Fruit fly (Drosophila melanogaster) whole organism, prepupa: ENCODE data around the gene eIF2beta.

ENCODE experiments used
- Blimp-1 ChIP-seq: fragments of 200-800 bp; sonication (Bioruptor generic); optimal IDR thresholded peaks from 3 replicates; lab custom pipeline; 2017; ENCODE audit warnings: missing biosample characterization, missing genetic modification characterization, mild to moderate bottlenecking, moderate library complexity, missing genetic modification reagents
- CG11294 ChIP-seq: fragments of 200-800 bp; sonication (Bioruptor generic); IDR thresholded peaks from 2 replicates; pipeline ENCODE4 v1.3.6; 2022; ENCODE audit warnings: missing biosample characterization, missing genetic modification characterization
- CG11762 ChIP-seq: fragments of 200-800 bp; sonication (Bioruptor generic); optimal IDR thresholded peaks from 3 replicates; lab custom pipeline; 2016; ENCODE audit warnings: missing biosample characterization, missing genetic modification characterization; ENCODE audit not compliant: insufficient read depth
- CG15336 ChIP-seq: fragments of 200-800 bp; sonication (Bioruptor generic); IDR thresholded peaks from 2 replicates; pipeline ENCODE4 v1.3.6; 2022; ENCODE audit warnings: missing biosample characterization, missing genetic modification characterization
- CG3032 ChIP-seq: fragments of 200-800 bp; optimal IDR thresholded peaks from 2 replicates; lab custom pipeline; 2019; ENCODE audit warnings: missing biosample characterization, mild to moderate bottlenecking, missing genetic modification characterization, moderate library complexity
- CG31627 ChIP-seq: fragments of 200-800 bp; sonication (Bioruptor generic); optimal IDR thresholded peaks from 3 replicates; lab custom pipeline; 2016; ENCODE audit warnings: missing biosample characterization, missing genetic modification characterization
- CG32006 ChIP-seq: fragments of 200-800 bp; sonication (Bioruptor generic); optimal IDR thresholded peaks from 3 replicates; lab custom pipeline; 2017; ENCODE audit warnings: missing biosample characterization, mild to moderate bottlenecking, missing genetic modification characterization
- CG34406 ChIP-seq: fragments of 200-800 bp; sonication (Bioruptor generic); optimal IDR thresholded peaks from 3 replicates; lab custom pipeline; 2016; ENCODE audit warnings: missing biosample characterization, missing genetic modification characterization
- CG3919 ChIP-seq: fragments of 200-800 bp; sonication (Bioruptor generic); optimal IDR thresholded peaks from 3 replicates; lab custom pipeline; 2016; ENCODE audit warnings: missing biosample characterization, missing genetic modification characterization
- CG4318 ChIP-seq: fragments of 200-800 bp; sonication (Bioruptor generic); optimal IDR thresholded peaks from 3 replicates; lab custom pipeline; 2017; ENCODE audit warnings: missing biosample characterization, mild to moderate bottlenecking, missing genetic modification characterization
- CG6792 ChIP-seq: fragments of 200-800 bp; sonication (Bioruptor generic); optimal IDR thresholded peaks from 3 replicates; lab custom pipeline; 2016; ENCODE audit warnings: missing biosample characterization, missing genetic modification characterization
- CG6808 ChIP-seq: fragments of 200-800 bp; sonication (Bioruptor generic); optimal IDR thresholded peaks from 3 replicates; lab custom pipeline; 2017; ENCODE audit warnings: missing biosample characterization, missing genetic modification characterization, mild to moderate bottlenecking, moderate library complexity, missing genetic modification reagents
- CG6854 ChIP-seq: fragments of 200-800 bp; sonication (Bioruptor generic); optimal IDR thresholded peaks from 2 replicates; lab custom pipeline; 2017; ENCODE audit warnings: missing biosample characterization, mild to moderate bottlenecking, missing genetic modification characterization
- CG8319 ChIP-seq: fragments of 200-800 bp; sonication (Bioruptor generic); optimal IDR thresholded peaks from 3 replicates; lab custom pipeline; 2016; ENCODE audit warnings: missing biosample characterization, missing genetic modification characterization
- CG8632 ChIP-seq: fragments of 200-800 bp; sonication (Bioruptor generic); optimal IDR thresholded peaks from 3 replicates; lab custom pipeline; 2016; ENCODE audit warnings: missing biosample characterization, missing genetic modification characterization
- CG9139 ChIP-seq: fragments of 200-800 bp; sonication (Bioruptor generic); optimal IDR thresholded peaks from 3 replicates; lab custom pipeline; 2017; ENCODE audit warnings: missing biosample characterization, mild to moderate bottlenecking, missing genetic modification characterization
- Eip75B ChIP-seq: fragments of 200-800 bp; sonication (Bioruptor generic); optimal IDR thresholded peaks from 3 replicates; lab custom pipeline; 2016; ENCODE audit warnings: missing biosample characterization, missing genetic modification characterization
- Eip93F ChIP-seq: fragments of 200-800 bp; sonication (Bioruptor generic); optimal IDR thresholded peaks from 2 replicates; lab custom pipeline; 2016; ENCODE audit warnings: missing biosample characterization, mild to moderate bottlenecking, missing genetic modification characterization
- Ets96B ChIP-seq: fragments of 200-800 bp; optimal IDR thresholded peaks from 2 replicates; lab custom pipeline; 2019; ENCODE audit warnings: missing biosample characterization, mild to moderate bottlenecking, missing genetic modification characterization, moderate library complexity
- Gug ChIP-seq: fragments of 200-800 bp; sonication (Bioruptor generic); IDR thresholded peaks from 2 replicates; pipeline ENCODE4 v1.3.6; 2022; ENCODE audit warnings: missing biosample characterization, missing genetic modification characterization
- Hr38 ChIP-seq: sonication (Bioruptor generic); optimal IDR thresholded peaks from 2 replicates; lab custom pipeline; 2016; ENCODE audit warnings: missing biosample characterization, missing genetic modification characterization
- Hr39 ChIP-seq: fragments of 200-800 bp; sonication (Bioruptor generic); optimal IDR thresholded peaks from 2 replicates; lab custom pipeline; 2016; ENCODE audit warnings: missing biosample characterization, missing genetic modification characterization
- Hr4 ChIP-seq: fragments of 200-800 bp; sonication (Bioruptor generic); optimal IDR thresholded peaks from 3 replicates; lab custom pipeline; 2016; ENCODE audit warnings: missing biosample characterization, missing genetic modification characterization
- Met ChIP-seq: fragments of 200-800 bp; sonication (Bioruptor generic); optimal IDR thresholded peaks from 3 replicates; lab custom pipeline; 2016; ENCODE audit warnings: missing biosample characterization, missing genetic modification characterization
- OdsH ChIP-seq: fragments of 200-800 bp; sonication (Bioruptor generic); optimal IDR thresholded peaks from 3 replicates; lab custom pipeline; 2016; ENCODE audit warnings: missing biosample characterization, missing genetic modification characterization
- Sox102F ChIP-seq: fragments of 200-800 bp; sonication (Bioruptor generic); optimal IDR thresholded peaks from 2 replicates; lab custom pipeline; 2016; ENCODE audit warnings: missing biosample characterization, mild to moderate bottlenecking, missing genetic modification characterization
- acj6 ChIP-seq: fragments of 200-800 bp; sonication (Bioruptor generic); optimal IDR thresholded peaks from 3 replicates; lab custom pipeline; 2016; ENCODE audit warnings: missing biosample characterization, missing genetic modification characterization
- cyc ChIP-seq: fragments of 200-800 bp; sonication (Bioruptor generic); optimal IDR thresholded peaks from 3 replicates; lab custom pipeline; 2016; ENCODE audit warnings: missing biosample characterization, missing genetic modification characterization
- eg ChIP-seq: fragments of 200-800 bp; sonication (Bioruptor generic); IDR thresholded peaks from 3 replicates; pipeline ENCODE4 v1.3.6; 2022; ENCODE audit warnings: missing biosample characterization, missing genetic modification characterization
- esn ChIP-seq: fragments of 200-800 bp; sonication (Bioruptor generic); optimal IDR thresholded peaks from 2 replicates; lab custom pipeline; 2016; ENCODE audit warnings: missing biosample characterization, mild to moderate bottlenecking, missing genetic modification characterization, moderate library complexity
- fd59A ChIP-seq: fragments of 200-800 bp; sonication (Bioruptor generic); optimal IDR thresholded peaks from 2 replicates; lab custom pipeline; 2017; ENCODE audit warnings: missing biosample characterization, mild to moderate bottlenecking, missing genetic modification characterization, missing genetic modification reagents
- fd85E ChIP-seq: fragments of 200-800 bp; sonication (Bioruptor generic); optimal IDR thresholded peaks from 3 replicates; lab custom pipeline; 2016; ENCODE audit warnings: missing biosample characterization, missing genetic modification characterization
- lz ChIP-seq: fragments of 200-800 bp; sonication (Bioruptor generic); optimal IDR thresholded peaks from 3 replicates; lab custom pipeline; 2016; ENCODE audit warnings: missing biosample characterization, missing genetic modification characterization
- net ChIP-seq: fragments of 200-800 bp; sonication (Bioruptor generic); optimal IDR thresholded peaks from 3 replicates; lab custom pipeline; 2016; ENCODE audit warnings: missing biosample characterization, missing genetic modification characterization
- pdm3 ChIP-seq: fragments of 200-800 bp; sonication (Bioruptor generic); optimal IDR thresholded peaks from 3 replicates; lab custom pipeline; 2016; ENCODE audit warnings: missing biosample characterization, missing genetic modification characterization
- salr ChIP-seq, 2 experiments: fragments of 200-800 bp; sonication (Bioruptor generic); optimal IDR thresholded peaks; 3 replicates each; lab custom pipeline; 2016 to 2018; ENCODE audit warnings: missing biosample characterization in 2 of 2, missing genetic modification characterization in 2 of 2, mild to moderate bottlenecking in 1 of 2
- spab ChIP-seq: fragments of 200-800 bp; sonication (Bioruptor generic); optimal IDR thresholded peaks from 2 replicates; lab custom pipeline; 2017; ENCODE audit warnings: missing biosample characterization, mild to moderate bottlenecking, missing genetic modification characterization, missing genetic modification reagents
- ss ChIP-seq, 2 experiments: fragments of 200-800 bp; sonication (Bioruptor generic); optimal IDR thresholded peaks; 2 replicates in 1 of 2; 3 replicates in 1 of 2; lab custom pipeline; 2017 to 2018; ENCODE audit warnings: mild to moderate bottlenecking in 2 of 2, missing biosample characterization in 2 of 2, missing genetic modification characterization in 2 of 2, moderate library complexity in 1 of 2
- svp ChIP-seq: fragments of 200-800 bp; sonication (Bioruptor generic); peaks from one replicate; lab custom pipeline; 2016; ENCODE audit warnings: missing biosample characterization, missing genetic modification characterization
- topi ChIP-seq: fragments of 200-800 bp; sonication (Bioruptor generic); optimal IDR thresholded peaks from 3 replicates; lab custom pipeline; 2016; ENCODE audit warnings: missing biosample characterization, missing genetic modification characterization
- vri ChIP-seq: fragments of 200-800 bp; sonication (Bioruptor generic); optimal IDR thresholded peaks from 3 replicates; lab custom pipeline; 2016; ENCODE audit warnings: missing biosample characterization, mild to moderate bottlenecking, missing genetic modification characterization

Gene eIF2beta

dm6 chr3L:12572366-12572765 is 45.8 kb upstream of the eIF2beta start, which contains the start of gene sowah (continued):
- no peak for TF ChIP-seq Hr38
- no peak for TF ChIP-seq Blimp-1
- TF ChIP-seq Eip75B (GFP tag; lab: Kevin White, UChicago): no peak
- peak; percentile 23 for TF ChIP-seq OdsH (GFP tag; lab: Kevin White, UChicago)
- TF ChIP-seq CG11294 (GFP tag; lab: Robert Waterston, UW): no peak
- TF ChIP-seq CG4318 (GFP tag; lab: Kevin White, UChicago): no peak
- peak; percentile 32 for TF ChIP-seq esn (GFP tag; lab: Kevin White, UChicago)

DNA sequence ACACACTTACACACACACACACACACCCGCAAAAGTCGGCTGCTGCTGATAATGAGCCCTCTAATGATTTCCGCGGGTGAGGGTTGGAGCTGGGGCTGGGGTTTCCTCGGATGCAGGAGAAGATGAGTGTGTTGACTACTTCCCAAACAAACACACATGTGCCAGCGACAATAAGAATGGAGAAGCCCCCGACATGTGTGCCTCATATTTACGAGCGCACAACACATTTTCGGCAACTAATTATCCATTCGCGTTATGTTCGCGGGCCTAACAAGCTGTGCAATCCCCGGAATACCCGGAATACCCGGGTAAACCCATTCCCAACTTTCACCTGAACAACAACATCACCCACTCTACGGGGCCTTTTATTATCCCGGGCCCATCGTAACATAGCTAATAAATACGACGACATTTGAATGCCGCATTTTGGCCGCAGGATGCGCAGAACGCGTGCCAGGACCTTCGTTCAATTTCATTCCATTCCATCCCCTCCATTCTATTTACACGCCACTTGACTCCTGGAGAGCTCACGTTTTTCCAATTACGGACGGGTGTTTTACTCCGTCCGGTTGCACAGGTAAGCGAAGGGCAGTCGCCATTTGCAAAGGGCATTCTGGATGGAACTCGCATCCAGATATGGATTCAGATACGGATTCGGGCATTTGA is 39.7 kb upstream of the eIF2beta start:
- TF ChIP-seq cyc (GFP tag; lab: Kevin White, UChicago): no peak
- TF ChIP-seq Eip93F (GFP tag; lab: Kevin White, UChicago): no peak
- no peak for TF ChIP-seq Hr38
- no peak for TF ChIP-seq CG32006 (GFP tag; lab: Kevin White, UChicago)
- no peak for TF ChIP-seq pdm3 (GFP tag; lab: Kevin White, UChicago)

- no peak for TF ChIP-seq CG11762 (GFP tag; lab: Kevin White, UChicago)
- no peak for TF ChIP-seq Eip75B (GFP tag; lab: Kevin White, UChicago)
Observed at dm6 chr3L:12565422-12565821, 38.9 kb upstream of the eIF2beta start.

- peak; percentile 41; the same call in 1 of the 3 replicates for TF ChIP-seq eg
- TF ChIP-seq net (GFP tag; lab: Kevin White, UChicago): no peak
- no peak for TF ChIP-seq CG8632 (GFP tag; lab: Kevin White, UChicago)
- TF ChIP-seq Gug: no peak
- no peak for TF ChIP-seq CG6854 (GFP tag; lab: Kevin White, UChicago)
Observed at dm6 chr3L:12564979-12565378, 38.4 kb upstream of the eIF2beta start.

DNA sequence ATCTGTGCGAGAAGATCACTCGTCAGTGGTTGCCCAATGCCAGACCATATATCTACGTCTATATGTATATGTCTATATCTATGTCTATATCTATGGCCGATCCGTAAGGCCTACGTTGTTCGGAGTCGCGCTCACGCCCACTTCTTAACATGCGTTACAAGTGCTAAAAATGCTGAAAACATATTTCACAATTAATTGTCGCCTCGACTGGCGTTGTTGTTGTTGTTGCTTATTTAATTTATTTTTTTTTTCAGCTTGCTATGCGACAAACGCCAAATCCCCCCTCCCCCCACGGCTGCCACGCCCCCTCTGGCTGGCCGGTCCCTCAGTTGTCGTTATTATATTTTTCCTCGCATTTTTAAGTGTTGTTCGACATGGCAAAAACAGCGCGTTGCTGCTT is 37.8 kb upstream of the eIF2beta start:
- TF ChIP-seq Blimp-1: no peak
- TF ChIP-seq topi (GFP tag; lab: Kevin White, UChicago): no peak
- no peak for TF ChIP-seq OdsH (GFP tag; lab: Kevin White, UChicago)
- TF ChIP-seq cyc (GFP tag; lab: Kevin White, UChicago): no peak
- no peak for TF ChIP-seq Eip75B (GFP tag; lab: Kevin White, UChicago)
- no peak for TF ChIP-seq CG6792 (GFP tag; lab: Kevin White, UChicago)
- TF ChIP-seq CG9139 (GFP tag; lab: Kevin White, UChicago): no peak
- no peak for TF ChIP-seq CG3032
- TF ChIP-seq CG6808 (GFP tag; lab: Kevin White, UChicago): no peak
- no peak for TF ChIP-seq CG15336 (GFP tag; lab: Robert Waterston, UW)
- no peak for TF ChIP-seq Sox102F (GFP tag; lab: Kevin White, UChicago)
- no peak for TF ChIP-seq CG34406 (GFP tag; lab: Kevin White, UChicago)
- TF ChIP-seq fd85E (GFP tag; lab: Kevin White, UChicago): no peak
- no peak for TF ChIP-seq spab (GFP tag; lab: Kevin White, UChicago)
- TF ChIP-seq lz (GFP tag; lab: Kevin White, UChicago): no peak
- TF ChIP-seq ss (GFP tag; optimal IDR thresholded peaks at IDR 0.05; lab: Kevin White, UChicago): no peak
- no peak for TF ChIP-seq Gug
- no peak for TF ChIP-seq fd59A (GFP tag; lab: Kevin White, UChicago)

DNA sequence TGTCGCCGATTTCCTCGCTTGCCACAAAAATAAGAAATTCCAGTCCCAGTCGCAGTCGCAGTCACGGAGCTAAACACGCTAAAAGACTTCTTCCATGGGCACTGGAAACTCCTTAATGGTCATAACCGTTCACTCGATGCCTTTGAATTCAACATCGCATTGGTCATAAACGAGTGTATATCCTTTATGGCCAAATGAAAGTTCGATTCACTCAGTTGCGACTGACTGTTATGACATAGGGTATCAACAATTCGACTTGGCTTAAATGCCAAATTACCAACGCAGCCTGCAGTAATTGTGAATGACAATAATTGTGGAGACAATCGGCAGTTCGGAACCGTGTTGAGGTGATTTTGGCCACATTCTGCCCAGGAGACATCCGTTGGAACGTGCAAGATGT is 32.7 kb upstream of the eIF2beta start:
- TF ChIP-seq CG8319 (GFP tag; lab: Kevin White, UChicago): no peak
- no peak for TF ChIP-seq OdsH (GFP tag; lab: Kevin White, UChicago)
- no peak for TF ChIP-seq Eip93F (GFP tag; lab: Kevin White, UChicago)
- TF ChIP-seq salr (GFP tag; optimal IDR thresholded peaks at IDR 0.05; lab: Kevin White, UChicago): no peak
- TF ChIP-seq spab (GFP tag; lab: Kevin White, UChicago): no peak
- TF ChIP-seq Ets96B (tag; lab: Kevin White, UChicago): no peak
- TF ChIP-seq CG3919 (GFP tag; lab: Kevin White, UChicago): no peak
- peak; percentile 8 for TF ChIP-seq CG31627 (GFP tag; lab: Kevin White, UChicago)
- peak; percentile 2 for TF ChIP-seq topi (GFP tag; lab: Kevin White, UChicago)
- TF ChIP-seq CG6854 (GFP tag; lab: Kevin White, UChicago): no peak
- peak; percentile 8 for TF ChIP-seq Hr39 (GFP tag; lab: Kevin White, UChicago)
- TF ChIP-seq CG4318 (GFP tag; lab: Kevin White, UChicago): no peak
- peak; percentile 70 for TF ChIP-seq svp
- TF ChIP-seq acj6 (GFP tag; lab: Kevin White, UChicago): no peak
- peak; percentile 39 for TF ChIP-seq Met (GFP tag; lab: Kevin White, UChicago)
- no peak for TF ChIP-seq Hr4 (GFP tag; lab: Kevin White, UChicago)
- no peak for TF ChIP-seq vri (GFP tag; lab: Kevin White, UChicago)
- no peak for TF ChIP-seq CG9139 (GFP tag; lab: Kevin White, UChicago)
